Worm (Caenorhabditis elegans) whole organism, L1 larva: Measurements from ENCODE around the gene K08E7.8.

ENCODE experiments used
- blmp-1 ChIP-seq: fragments of 150-350 bp; optimal IDR thresholded peaks from 2 replicates; lab custom pipeline; 2014; ENCODE audit warnings: missing biosample characterization, missing genetic modification characterization
- ceh-8 ChIP-seq: fragments of 200-800 bp; sonication (Bioruptor generic); optimal IDR thresholded peaks from 2 replicates; lab custom pipeline; 2018; ENCODE audit warnings: mild to moderate bottlenecking, missing genetic modification characterization, moderate library complexity, missing compliant biosample characterization
- ceh-82 ChIP-seq, 3 experiments: fragments of 150-350 bp in 1 of 3; sonication (generic microtip) in 2 of 3; optimal IDR thresholded peaks; 2 replicates each; lab custom pipeline; 2014 to 2017; ENCODE audit warnings: missing biosample characterization in 3 of 3, missing genetic modification characterization in 3 of 3
- ceh-88 ChIP-seq: fragments of 200-800 bp; sonication (Bioruptor generic); IDR thresholded peaks from 2 replicates; pipeline ENCODE4 v1.3.6; 2022; ENCODE audit warnings: missing genetic modification characterization, missing compliant biosample characterization
- egl-13 ChIP-seq: sonication (generic microtip); optimal IDR thresholded peaks from 2 replicates; lab custom pipeline; 2016; ENCODE audit warnings: missing genotype, missing genetic modification reagents, missing genetic modification characterization, missing compliant biosample characterization
- egl-27 ChIP-seq, 2 experiments: fragments of 150-350 bp in 1 of 2; sonication (generic microtip); optimal IDR thresholded peaks; 3 replicates each; lab custom pipeline; 2017 to 2018; ENCODE audit warnings: missing biosample characterization in 2 of 2, missing genetic modification characterization in 2 of 2, missing genetic modification reagents in 2 of 2
- fkh-10 ChIP-seq: sonication (generic microtip); optimal IDR thresholded peaks from 2 replicates; lab custom pipeline; 2017; ENCODE audit warnings: missing biosample characterization, missing genetic modification reagents, missing genetic modification characterization
- jun-1 ChIP-seq: fragments of 150-350 bp; optimal IDR thresholded peaks from 2 replicates; lab custom pipeline; 2014; ENCODE audit warnings: missing biosample characterization, missing genetic modification reagents, missing genetic modification characterization
- lsy-2 ChIP-seq, 2 experiments: fragments of 150-350 bp; optimal IDR thresholded peaks; 2 replicates each; lab custom pipeline; 2014; ENCODE audit warnings: missing biosample characterization in 2 of 2, missing genetic modification characterization in 2 of 2
- mep-1 ChIP-seq: fragments of 150-350 bp; optimal IDR thresholded peaks from 2 replicates; lab custom pipeline; 2014; ENCODE audit warnings: missing biosample characterization, missing genetic modification characterization
- nhr-237 ChIP-seq: fragments of 150-350 bp; optimal IDR thresholded peaks from 2 replicates; lab custom pipeline; 2014; ENCODE audit warnings: missing biosample characterization, missing genetic modification characterization
- snpc-4 ChIP-seq: fragments of 150-350 bp; optimal IDR thresholded peaks from 2 replicates; lab custom pipeline; 2014; ENCODE audit warnings: missing biosample characterization, missing genetic modification characterization
- swsn-7 ChIP-seq: sonication (generic microtip); optimal IDR thresholded peaks from 2 replicates; lab custom pipeline; 2016; ENCODE audit warnings: missing genetic modification characterization, missing compliant biosample characterization
- tbx-2 ChIP-seq: sonication (generic microtip); optimal IDR thresholded peaks from 2 replicates; lab custom pipeline; 2016; ENCODE audit warnings: missing genetic modification characterization, missing compliant biosample characterization

DNA sequence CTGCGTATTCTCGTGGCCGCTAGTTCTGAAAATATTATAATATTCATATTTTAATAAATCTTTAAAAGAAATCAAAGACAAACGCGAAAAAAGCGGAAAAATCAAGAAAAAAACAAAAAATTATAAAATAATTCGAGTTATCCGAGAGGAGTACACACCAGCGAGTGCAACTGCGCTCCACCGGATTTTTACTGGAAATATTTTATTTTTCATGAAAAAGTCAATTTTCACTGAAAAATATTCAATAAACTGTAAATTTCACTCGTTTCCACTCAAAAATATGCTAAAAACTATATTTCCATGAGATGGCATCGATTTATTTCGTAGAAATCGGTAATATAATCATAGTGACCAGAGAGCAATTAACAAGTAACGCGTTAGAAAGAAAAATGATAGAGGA lies 19.5 kb upstream of the K08E7.8 start, which contains the start of gene Y55D9A.2:
- peak; percentile 52 to 71 for TF ChIP-seq lsy-2 (tag; optimal IDR thresholded peaks at IDR 0.05; lab: Kevin White, UChicago)
- no peak for TF ChIP-seq jun-1 (tag; lab: Kevin White, UChicago)
- peak; percentile 45 for TF ChIP-seq tbx-2 (tag; lab: Kevin White, UChicago)
- no peak for TF ChIP-seq fkh-10
- peak in 1 of 3 experiments; percentile 23 for TF ChIP-seq ceh-82 (tag; optimal IDR thresholded peaks at IDR 0.05; lab: Kevin White, UChicago)
- no peak for TF ChIP-seq egl-13 (tag; lab: Kevin White, UChicago)
- TF ChIP-seq blmp-1 = no peak
- TF ChIP-seq ceh-8 (GFP tag; lab: Kevin White, UChicago) = no peak
- TF ChIP-seq snpc-4 (tag; lab: Kevin White, UChicago) = no peak
- TF ChIP-seq egl-27 (tag; optimal IDR thresholded peaks at IDR 0.05; lab: Kevin White, UChicago) = no peak
- peak; percentile 34 for TF ChIP-seq swsn-7 (tag; lab: Kevin White, UChicago)
- peak; percentile 71 for TF ChIP-seq mep-1 (tag; lab: Kevin White, UChicago)
- no peak for TF ChIP-seq nhr-237
- TF ChIP-seq ceh-88 (GFP tag; lab: Robert Waterston, UW) = no peak
